ENCODE assay signal across 1 fruit fly cellular context in the genomic region with DNA sequence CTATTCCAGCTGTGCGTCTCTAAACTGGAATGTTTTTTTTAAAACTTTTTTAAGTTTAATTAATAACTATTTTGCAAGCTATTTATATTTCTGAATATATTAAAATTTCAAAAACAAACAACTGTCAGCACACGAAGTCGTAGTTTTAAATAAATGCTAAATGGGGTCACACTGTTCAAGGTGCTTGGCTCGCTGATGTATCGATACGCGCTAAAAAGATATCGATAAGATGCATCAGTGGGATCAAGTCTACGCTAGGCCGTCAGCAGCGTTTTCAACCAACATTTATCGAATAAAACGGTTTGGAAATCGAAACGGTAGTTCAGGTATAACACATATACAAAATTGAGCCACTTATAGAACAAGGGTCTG.
TF ChIP-seq lines count a peak whose summit lies in the region.

A gene (minus strand): TSS at position 148 of the 372 bp plus-strand sequence.

TF ChIP-seq in whole organism, embryonic, 481 proteins besides CTCF, POLR2A, EP300 and RAD21 (continued from another document):
- peak; percentile 76 for TF ChIP-seq vvl (GFP tag; IDR thresholded peaks at IDR 0.05; lab: Robert Waterston, UW)
- 0 out of 2 replicates have a peak, but pooled peaks have one; percentile 3 for TF ChIP-seq seq (GFP tag; IDR thresholded peaks at IDR 0.05; lab: Robert Waterston, UW)
- peak; percentile 80 for TF ChIP-seq CG34224 (GFP tag; IDR thresholded peaks at IDR 0.05; lab: Robert Waterston, UW; ENCODE audit: partially characterized antibody)
- TF ChIP-seq ci (GFP tag; IDR thresholded peaks at IDR 0.05; lab: Robert Waterston, UW), result peak; percentile 14; the same call in 2 of the 3 replicates
- peak; percentile 85 for TF ChIP-seq Dp (GFP tag; optimal IDR thresholded peaks at IDR 0.05; lab: Kevin White, UChicago)
- no peak for TF ChIP-seq CG1233 (GFP tag; optimal IDR thresholded peaks at IDR 0.05; lab: Kevin White, UChicago)
- no peak for TF ChIP-seq CG5245 (GFP tag; optimal IDR thresholded peaks at IDR 0.05; lab: Kevin White, UChicago)
- peak; percentile 79 for TF ChIP-seq Myb (GFP tag; optimal IDR thresholded peaks at IDR 0.05; lab: Kevin White, UChicago)
- TF ChIP-seq Lhr (GFP tag; optimal IDR thresholded peaks at IDR 0.05; lab: Kevin White, UChicago), result peak; percentile 77
- TF ChIP-seq fd3F (GFP tag; optimal IDR thresholded peaks at IDR 0.05; lab: Kevin White, UChicago), result no peak
- TF ChIP-seq Rfx (GFP tag; IDR thresholded peaks at IDR 0.05; lab: Robert Waterston, UW), result no peak
- TF ChIP-seq CG1024 (GFP tag; IDR thresholded peaks at IDR 0.05; lab: Robert Waterston, UW), result no peak
- no peak for TF ChIP-seq odd (GFP tag; optimal IDR thresholded peaks at IDR 0.05; lab: Kevin White, UChicago)
- TF ChIP-seq CG17912 (GFP tag; optimal IDR thresholded peaks at IDR 0.05; lab: Kevin White, UChicago), result no peak
- peak; percentile 31 for TF ChIP-seq Hmr (GFP tag; optimal IDR thresholded peaks at IDR 0.05; lab: Kevin White, UChicago)
- TF ChIP-seq CG15011 (GFP tag; optimal IDR thresholded peaks at IDR 0.05; lab: Kevin White, UChicago), result no peak
- no peak for TF ChIP-seq NK7.1 (GFP tag; optimal IDR thresholded peaks at IDR 0.05; lab: Kevin White, UChicago)
- TF ChIP-seq CG11093 (GFP tag; IDR thresholded peaks at IDR 0.05; lab: Robert Waterston, UW), result no peak
- TF ChIP-seq Stat92E (GFP tag; optimal IDR thresholded peaks at IDR 0.05; lab: Kevin White, UChicago), result peak in 1 of 3 experiments; percentile 72
- TF ChIP-seq klu (GFP tag; IDR thresholded peaks at IDR 0.05; lab: Robert Waterston, UW), result no peak
- no peak for TF ChIP-seq CG7786 (GFP tag; optimal IDR thresholded peaks at IDR 0.05; lab: Kevin White, UChicago)
- TF ChIP-seq sna (GFP tag; IDR thresholded peaks at IDR 0.05; lab: Robert Waterston, UW; ENCODE audit: partially characterized antibody), result peak; percentile 91
- no peak for TF ChIP-seq Hand (GFP tag; optimal IDR thresholded peaks at IDR 0.05; lab: Kevin White, UChicago)
- TF ChIP-seq phol (tag; optimal IDR thresholded peaks at IDR 0.05; lab: Kevin White, UChicago), result peak; percentile 40
- TF ChIP-seq CG8359 (GFP tag; optimal IDR thresholded peaks at IDR 0.05; lab: Kevin White, UChicago; ENCODE audit: borderline replicate concordance), result no peak
- TF ChIP-seq CG18599 (GFP tag; optimal IDR thresholded peaks at IDR 0.05; lab: Kevin White, UChicago), result no peak
- TF ChIP-seq Doc2 (GFP tag; IDR thresholded peaks at IDR 0.05; lab: Robert Waterston, UW), result no peak
- peak; percentile 0 for TF ChIP-seq Dad (GFP tag; optimal IDR thresholded peaks at IDR 0.05; lab: Kevin White, UChicago)
- no peak for TF ChIP-seq sug (tag; optimal IDR thresholded peaks at IDR 0.05; lab: Kevin White, UChicago)
- 0 out of 2 replicates have a peak, but pooled peaks have one; percentile 26 for TF ChIP-seq CG3847 (GFP tag; IDR thresholded peaks at IDR 0.05; lab: Robert Waterston, UW)
- TF ChIP-seq CG9932 (GFP tag; IDR thresholded peaks at IDR 0.05; lab: Robert Waterston, UW), result peak; percentile 45
- TF ChIP-seq ato (GFP tag; IDR thresholded peaks at IDR 0.05; lab: Robert Waterston, UW; ENCODE audit: partially characterized antibody), result peak; percentile 94
- no peak for TF ChIP-seq kay (GFP tag; optimal IDR thresholded peaks at IDR 0.05; lab: Kevin White, UChicago)
- TF ChIP-seq hkb (optimal IDR thresholded peaks at IDR 0.05; lab: Kevin White, UChicago), result peak; percentile 52
- no peak for TF ChIP-seq hkb (GFP tag; IDR thresholded peaks at IDR 0.05; lab: Robert Waterston, UW)
- no peak for TF ChIP-seq Lpt (GFP tag; optimal IDR thresholded peaks at IDR 0.05; lab: Kevin White, UChicago)
- TF ChIP-seq bbx (GFP tag; IDR thresholded peaks at IDR 0.05; lab: Robert Waterston, UW; ENCODE audit: partially characterized antibody), result peak; percentile 92
- peak; percentile 81; the same call in 2 of the 3 replicates for TF ChIP-seq Opbp (GFP tag; IDR thresholded peaks at IDR 0.05; lab: Robert Waterston, UW; ENCODE audit: partially characterized antibody)
- TF ChIP-seq dysf (GFP tag; IDR thresholded peaks at IDR 0.05; lab: Robert Waterston, UW), result no peak
- TF ChIP-seq CG17186 (GFP tag; optimal IDR thresholded peaks at IDR 0.05; lab: Kevin White, UChicago), result peak; percentile 41
- TF ChIP-seq CG1792 (GFP tag; optimal IDR thresholded peaks at IDR 0.05; lab: Kevin White, UChicago), result no peak
- TF ChIP-seq dpn (GFP tag; optimal IDR thresholded peaks at IDR 0.05; lab: Kevin White, UChicago), result no peak
- 0 out of 2 replicates have a peak, but pooled peaks have one; percentile 31 for TF ChIP-seq CG6272 (GFP tag; IDR thresholded peaks at IDR 0.05; lab: Robert Waterston, UW)
- no peak for TF ChIP-seq CG17361 (GFP tag; IDR thresholded peaks at IDR 0.05; lab: Robert Waterston, UW)
- no peak for TF ChIP-seq ham (GFP tag; IDR thresholded peaks at IDR 0.05; lab: Robert Waterston, UW)
- TF ChIP-seq CG10654 (GFP tag; optimal IDR thresholded peaks at IDR 0.05; lab: Kevin White, UChicago), result peak; percentile 6
- TF ChIP-seq wdn (GFP tag; IDR thresholded peaks at IDR 0.05; lab: Robert Waterston, UW), result no peak
- TF ChIP-seq gfzf (GFP tag; optimal IDR thresholded peaks at IDR 0.05; lab: Kevin White, UChicago), result peak; percentile 58
- no peak for TF ChIP-seq sqz (GFP tag; optimal IDR thresholded peaks at IDR 0.05; lab: Kevin White, UChicago)
- TF ChIP-seq ash1 (GFP tag; optimal IDR thresholded peaks at IDR 0.05; lab: Kevin White, UChicago), result no peak
- TF ChIP-seq CG1603 (tag; optimal IDR thresholded peaks at IDR 0.05; lab: Kevin White, UChicago), result peak; percentile 71
- no peak for TF ChIP-seq ab (GFP tag; optimal IDR thresholded peaks at IDR 0.05; lab: Kevin White, UChicago)
- no peak for TF ChIP-seq CG4282 (GFP tag; optimal IDR thresholded peaks at IDR 0.05; lab: Kevin White, UChicago)
- no peak for TF ChIP-seq zfh1 (GFP tag; IDR thresholded peaks at IDR 0.05; lab: Robert Waterston, UW)
- TF ChIP-seq unc-4 (GFP tag; IDR thresholded peaks at IDR 0.05; lab: Robert Waterston, UW; ENCODE audit: partially characterized antibody), result peak; percentile 88
- TF ChIP-seq HmgD (GFP tag; optimal IDR thresholded peaks at IDR 0.05; lab: Kevin White, UChicago), result no peak
- peak; percentile 50 for TF ChIP-seq CG13624 (GFP tag; optimal IDR thresholded peaks at IDR 0.05; lab: Kevin White, UChicago)
- no peak for TF ChIP-seq Elba2 (GFP tag; optimal IDR thresholded peaks at IDR 0.05; lab: Kevin White, UChicago)
- TF ChIP-seq CG32767 (GFP tag; IDR thresholded peaks at IDR 0.05; lab: Robert Waterston, UW), result no peak
- TF ChIP-seq prd (optimal IDR thresholded peaks at IDR 0.05; lab: Kevin White, UChicago), result no peak
- 0 out of 3 replicates have a peak, but pooled peaks have one; percentile 17 for TF ChIP-seq prd (GFP tag; IDR thresholded peaks at IDR 0.05; lab: Robert Waterston, UW)
- no peak for TF ChIP-seq CG8281 (tag; optimal IDR thresholded peaks at IDR 0.05; lab: Kevin White, UChicago)
- TF ChIP-seq CG5953 (GFP tag; IDR thresholded peaks at IDR 0.05; lab: Robert Waterston, UW), result no peak
- TF ChIP-seq CG17328 (GFP tag; IDR thresholded peaks at IDR 0.05; lab: Robert Waterston, UW), result no peak
- TF ChIP-seq CG16813 (GFP tag; IDR thresholded peaks at IDR 0.05; lab: Robert Waterston, UW; ENCODE audit: partially characterized antibody), result peak; percentile 87
- no peak for TF ChIP-seq Max (GFP tag; optimal IDR thresholded peaks at IDR 0.05; lab: Kevin White, UChicago)
- TF ChIP-seq Blimp-1 (GFP tag; optimal IDR thresholded peaks at IDR 0.05; lab: Kevin White, UChicago), result peak; percentile 15
- TF ChIP-seq CG12659 (GFP tag; optimal IDR thresholded peaks at IDR 0.05; lab: Kevin White, UChicago), result peak; percentile 18
- TF ChIP-seq zen (tag; optimal IDR thresholded peaks at IDR 0.05; lab: Kevin White, UChicago), result peak; percentile 37
- TF ChIP-seq run (tag; optimal IDR thresholded peaks at IDR 0.05; lab: Kevin White, UChicago), result no peak
- no peak for TF ChIP-seq Sox100B (GFP tag; optimal IDR thresholded peaks at IDR 0.05; lab: Kevin White, UChicago)
